Worm (Caenorhabditis elegans) whole organism, L1 larva: Measurements from ENCODE around the gene D2024.18.

ENCODE experiments used
- C04F5.9 ChIP-seq: sonication (generic microtip); optimal IDR thresholded peaks from 2 replicates; lab custom pipeline; 2016; ENCODE audit warnings: missing genetic modification characterization, missing compliant biosample characterization
- C34B4.2 ChIP-seq: sonication (generic microtip); optimal IDR thresholded peaks from 2 replicates; lab custom pipeline; 2017; ENCODE audit warnings: mild to moderate bottlenecking, missing genetic modification characterization, missing compliant biosample characterization
- F16B12.6 ChIP-seq: fragments of 150-350 bp; optimal IDR thresholded peaks from 2 replicates; lab custom pipeline; 2014; ENCODE audit warnings: missing biosample characterization, missing genetic modification characterization
- aha-1 ChIP-seq: fragments of 150-350 bp; optimal IDR thresholded peaks from 2 replicates; lab custom pipeline; 2014; ENCODE audit warnings: missing biosample characterization, missing genetic modification characterization
- ama-1 ChIP-seq: fragments of 150-350 bp; optimal IDR thresholded peaks from 2 replicates; lab custom pipeline; 2014
- blmp-1 ChIP-seq: fragments of 150-350 bp; optimal IDR thresholded peaks from 2 replicates; lab custom pipeline; 2014; ENCODE audit warnings: missing biosample characterization, missing genetic modification characterization
- ceh-82 ChIP-seq, 3 experiments: fragments of 150-350 bp in 1 of 3; sonication (generic microtip) in 2 of 3; optimal IDR thresholded peaks; 2 replicates each; lab custom pipeline; 2014 to 2017; ENCODE audit warnings: missing biosample characterization in 3 of 3, missing genetic modification characterization in 3 of 3
- ces-1 ChIP-seq: fragments of 150-350 bp; optimal IDR thresholded peaks from 2 replicates; lab custom pipeline; 2014; ENCODE audit warnings: missing biosample characterization, missing genetic modification reagents, missing genetic modification characterization
- dpl-1 ChIP-seq, 3 experiments: fragments of 150-350 bp in 2 of 3; sonication (generic microtip) in 1 of 3; optimal IDR thresholded peaks; 2 replicates each; lab custom pipeline; 2014 to 2017; ENCODE audit warnings: missing biosample characterization in 3 of 3, missing genetic modification characterization in 3 of 3, missing genetic modification reagents in 3 of 3
- dsc-1 ChIP-seq: sonication (generic microtip); optimal IDR thresholded peaks from 2 replicates; lab custom pipeline; 2016; ENCODE audit warnings: mild to moderate bottlenecking, missing genetic modification characterization, missing compliant biosample characterization
- efl-1 ChIP-seq, 4 experiments: fragments of 150-350 bp; optimal IDR thresholded peaks in 3 of 4; peaks in 1 of 4; 1 replicate in 1 of 4; 2 replicates in 3 of 4; lab custom pipeline; 2014; ENCODE audit warnings: missing biosample characterization in 2 of 4, missing genetic modification characterization in 2 of 4, missing genetic modification reagents in 2 of 4
- egl-13 ChIP-seq: sonication (generic microtip); optimal IDR thresholded peaks from 2 replicates; lab custom pipeline; 2016; ENCODE audit warnings: missing genotype, missing genetic modification reagents, missing genetic modification characterization, missing compliant biosample characterization
- hlh-17 ChIP-seq: fragments of 200-800 bp; sonication (Bioruptor generic); optimal IDR thresholded peaks from 2 replicates; lab custom pipeline; 2018; ENCODE audit warnings: missing genetic modification characterization, mild to moderate bottlenecking, missing compliant biosample characterization, moderate library complexity, borderline replicate concordance
- hlh-4 ChIP-seq: sonication (generic microtip); optimal IDR thresholded peaks from 2 replicates; lab custom pipeline; 2016; ENCODE audit warnings: mild to moderate bottlenecking, missing genetic modification characterization, missing compliant biosample characterization
- lin-13 ChIP-seq: fragments of 150-350 bp; optimal IDR thresholded peaks from 2 replicates; lab custom pipeline; 2014; ENCODE audit warnings: missing biosample characterization, missing genetic modification reagents, missing genetic modification characterization
- lin-14 ChIP-seq: fragments of 200-800 bp; sonication (Bioruptor generic); optimal IDR thresholded peaks from 2 replicates; lab custom pipeline; 2018; ENCODE audit warnings: mild to moderate bottlenecking, missing genetic modification characterization, moderate library complexity, missing compliant biosample characterization
- lin-35 ChIP-seq, 2 experiments: fragments of 150-350 bp; optimal IDR thresholded peaks; 2 replicates each; lab custom pipeline; 2014; ENCODE audit warnings: missing biosample characterization in 2 of 2, missing genetic modification characterization in 2 of 2, missing genetic modification reagents in 2 of 2
- lin-39 ChIP-seq: fragments of 150-350 bp; optimal IDR thresholded peaks from 2 replicates; lab custom pipeline; 2014; ENCODE audit warnings: missing biosample characterization, missing genetic modification reagents, missing genetic modification characterization
- lsy-2 ChIP-seq, 2 experiments: fragments of 150-350 bp; optimal IDR thresholded peaks; 2 replicates each; lab custom pipeline; 2014; ENCODE audit warnings: missing biosample characterization in 2 of 2, missing genetic modification characterization in 2 of 2
- mab-9 ChIP-seq: fragments of 200-800 bp; sonication (Bioruptor generic); IDR thresholded peaks from 2 replicates; pipeline ENCODE4 v1.3.6; 2022; ENCODE audit warnings: missing genetic modification reagents, missing genetic modification characterization, missing compliant biosample characterization
- mdl-1 ChIP-seq, 2 experiments: fragments of 150-350 bp; optimal IDR thresholded peaks; 2 replicates each; lab custom pipeline; 2014 to 2017; ENCODE audit warnings: missing biosample characterization in 2 of 2, missing genetic modification characterization in 2 of 2, inconsistent platforms in 1 of 2
- mep-1 ChIP-seq: fragments of 150-350 bp; optimal IDR thresholded peaks from 2 replicates; lab custom pipeline; 2014; ENCODE audit warnings: missing biosample characterization, missing genetic modification characterization
- nhr-20 ChIP-seq: sonication (generic microtip); optimal IDR thresholded peaks from 2 replicates; lab custom pipeline; 2016; ENCODE audit warnings: mild to moderate bottlenecking, missing genetic modification characterization, missing compliant biosample characterization
- nhr-237 ChIP-seq: fragments of 150-350 bp; optimal IDR thresholded peaks from 2 replicates; lab custom pipeline; 2014; ENCODE audit warnings: missing biosample characterization, missing genetic modification characterization
- nhr-28 ChIP-seq: fragments of 150-350 bp; optimal IDR thresholded peaks from 2 replicates; lab custom pipeline; 2014; ENCODE audit warnings: missing biosample characterization, missing genetic modification characterization
- nhr-71 ChIP-seq: sonication (generic microtip); optimal IDR thresholded peaks from 2 replicates; lab custom pipeline; 2016; ENCODE audit warnings: mild to moderate bottlenecking, missing genetic modification characterization, moderate library complexity, missing compliant biosample characterization
- nhr-77 ChIP-seq: fragments of 150-350 bp; optimal IDR thresholded peaks from 2 replicates; lab custom pipeline; 2014; ENCODE audit warnings: missing biosample characterization, missing genetic modification characterization
- nhr-84 ChIP-seq: sonication (generic microtip); optimal IDR thresholded peaks from 2 replicates; lab custom pipeline; 2017; ENCODE audit warnings: missing biosample characterization, missing genetic modification characterization
- skn-1 ChIP-seq: fragments of 150-350 bp; optimal IDR thresholded peaks from 2 replicates; lab custom pipeline; 2014; ENCODE audit warnings: missing biosample characterization, missing genetic modification characterization
- sptf-1 ChIP-seq: fragments of 150-350 bp; optimal IDR thresholded peaks from 2 replicates; lab custom pipeline; 2014; ENCODE audit warnings: missing biosample characterization, missing genetic modification characterization
- sup-37 ChIP-seq: fragments of 200-800 bp; sonication (Bioruptor generic); optimal IDR thresholded peaks from 2 replicates; lab custom pipeline; 2018; ENCODE audit warnings: mild to moderate bottlenecking, missing genetic modification characterization, missing compliant biosample characterization
- tbx-2 ChIP-seq: sonication (generic microtip); optimal IDR thresholded peaks from 2 replicates; lab custom pipeline; 2016; ENCODE audit warnings: missing genetic modification characterization, missing compliant biosample characterization
- unc-130 ChIP-seq: fragments of 150-350 bp; optimal IDR thresholded peaks from 2 replicates; lab custom pipeline; 2017; ENCODE audit warnings: missing biosample characterization, missing genetic modification characterization, inconsistent platforms
- unc-86 ChIP-seq: sonication (generic microtip); optimal IDR thresholded peaks from 2 replicates; lab custom pipeline; 2016; ENCODE audit warnings: missing genetic modification characterization, missing compliant biosample characterization
- zag-1 ChIP-seq: fragments of 150-350 bp; optimal IDR thresholded peaks from 2 replicates; lab custom pipeline; 2014; ENCODE audit warnings: missing biosample characterization, missing genetic modification characterization
- ztf-4 ChIP-seq: fragments of 150-350 bp; optimal IDR thresholded peaks from 2 replicates; lab custom pipeline; 2014; ENCODE audit warnings: missing biosample characterization, missing genetic modification characterization

D2024.18 gene

DNA sequence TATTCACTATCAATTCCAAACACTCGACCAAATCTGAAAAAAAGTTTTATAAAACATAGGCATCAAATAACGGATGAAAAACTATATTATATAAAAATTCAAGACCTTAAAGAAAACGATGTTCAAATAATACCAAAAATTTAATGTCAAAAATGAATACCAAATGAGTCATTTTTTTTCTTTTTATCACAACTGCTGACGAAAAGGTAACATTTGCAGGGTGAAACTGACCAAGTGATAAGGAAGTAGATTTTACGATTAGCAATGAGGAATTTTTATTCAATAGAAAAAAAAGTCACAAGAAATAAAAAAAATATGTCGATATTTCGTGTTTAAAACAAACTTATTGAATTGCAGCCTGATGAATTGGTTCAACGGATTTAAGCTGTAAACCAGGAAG is 35.6 kb downstream of the D2024.18 start, which contains the start of gene C06E4.8:
Gene C06E4.8 (minus strand): TSS at position 37 of the 400 bp plus-strand sequence.
- TF ChIP-seq mdl-1 (tag; optimal IDR thresholded peaks at IDR 0.05; lab: Kevin White, UChicago) (no peak), lin-13 (no peak), nhr-237 (no peak), lin-39 (tag; lab: Kevin White, UChicago) (no peak), mab-9 (GFP tag; lab: Robert Waterston, UW) (no peak), mep-1 (tag; lab: Kevin White, UChicago) (no peak), ceh-82 (tag; optimal IDR thresholded peaks at IDR 0.05; lab: Kevin White, UChicago) (no peak), unc-86 (no peak), nhr-28 (tag; lab: Kevin White, UChicago) (no peak), tbx-2 (tag; lab: Kevin White, UChicago) (no peak), nhr-77 (tag; lab: Kevin White, UChicago) (no peak), C34B4.2 (tag; lab: Kevin White, UChicago) (no peak), lsy-2 (tag; optimal IDR thresholded peaks at IDR 0.05; lab: Kevin White, UChicago) (no peak), blmp-1 (tag; lab: Kevin White, UChicago) (no peak)

- TF ChIP-seq nhr-20 (no peak), sup-37 (no peak), dsc-1 (no peak), ztf-4 (tag; lab: Kevin White, UChicago) (no peak), ces-1 (no peak)
- TF ChIP-seq, all 84 proteins: peak for 0
Measured at ce11 chrIV:7287474-7287873, 37.2 kb downstream of the D2024.18 start, which contains the start of gene F42C5.3. Gene F42C5.3, minus strand, starts transcription at chrIV:7287574.

- peak; percentile 10 to 34 for TF ChIP-seq efl-1 (optimal IDR thresholded peaks at IDR 0.05; lab: Kevin White, UChicago)
- TF ChIP-seq efl-1 (GFP tag; optimal IDR thresholded peaks at IDR 0.05 in 1 of 2; lab: Kevin White, UChicago), result peak; percentile 39 to 94
- peak in 1 of 3 experiments; percentile 53 for TF ChIP-seq dpl-1 (GFP tag; optimal IDR thresholded peaks at IDR 0.05; lab: Kevin White, UChicago)
- TF ChIP-seq lin-35 (GFP tag; optimal IDR thresholded peaks at IDR 0.05; lab: Kevin White, UChicago), result peak; percentile 20 to 65
- TF ChIP-seq F16B12.6 (tag; lab: Kevin White, UChicago), result no peak
Measured at ce11 chrIV:7291066-7291465, 40.8 kb downstream of the D2024.18 start.

ce11 chrIV:7291957-7292356 is 41.7 kb downstream of the D2024.18 start, which contains the start of gene F42C5.4:
Gene F42C5.4, minus strand, starts transcription at chrIV:7292127.
- TF ChIP-seq hlh-17 (no peak), nhr-237 (no peak), aha-1 (tag; lab: Kevin White, UChicago) (no peak), ama-1 (no peak), nhr-84 (tag; lab: Kevin White, UChicago) (no peak), lin-14 (GFP tag; lab: Kevin White, UChicago) (no peak), unc-130 (tag; lab: Kevin White, UChicago) (no peak), nhr-71 (no peak), ztf-4 (tag; lab: Kevin White, UChicago) (no peak), ces-1 (no peak)

DNA sequence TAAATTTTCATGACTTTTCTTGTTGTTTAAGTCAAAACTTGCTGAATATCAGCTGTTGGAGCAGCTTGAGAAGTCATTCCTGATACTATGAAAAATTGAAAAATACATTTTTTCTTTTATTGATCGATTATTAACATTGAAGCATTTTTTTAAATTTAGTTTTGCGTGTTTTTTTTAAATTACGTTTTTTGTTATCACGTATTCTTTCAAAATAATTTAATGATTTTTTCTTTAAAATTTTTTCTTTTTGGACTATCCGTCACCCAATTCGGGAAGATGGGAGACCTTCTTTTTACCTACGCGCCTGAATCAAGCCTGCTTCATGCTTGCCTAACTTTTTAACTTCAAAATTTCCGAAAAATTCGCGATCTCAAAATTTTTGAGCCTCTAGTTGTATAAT is 43.9 kb downstream of the D2024.18 start, which contains the start of gene F42C5.5:
Gene F42C5.5 (minus strand): TSS at position 101 of the 400 bp plus-strand sequence.
- TF ChIP-seq C04F5.9 (tag; lab: Kevin White, UChicago) (no peak), skn-1 (no peak), sptf-1 (tag; lab: Kevin White, UChicago) (no peak), blmp-1 (tag; lab: Kevin White, UChicago) (no peak), zag-1 (tag; lab: Kevin White, UChicago) (no peak), mep-1 (tag; lab: Kevin White, UChicago) (no peak), egl-13 (tag; lab: Kevin White, UChicago) (no peak), hlh-4 (no peak)
